Worm (Caenorhabditis elegans): ENCODE results near the gene subs-4.

ce11 chrIII:11366467-11366866, 15.6 kb upstream of the subs-4 start, which contains the start of gene T28D6.3:
- no peak for TF ChIP-seq ama-1 (optimal IDR thresholded peaks at IDR 0.05)
- TF ChIP-seq unc-86 (tag; optimal IDR thresholded peaks at IDR 0.05), result no peak
- no peak for TF ChIP-seq ets-4 (tag; optimal IDR thresholded peaks at IDR 0.05)
- TF ChIP-seq ahr-1 (tag; optimal IDR thresholded peaks at IDR 0.05), result no peak
- TF ChIP-seq fkh-10 (GFP tag; optimal IDR thresholded peaks at IDR 0.05), result no peak
- no peak for TF ChIP-seq npax-4 (tag; optimal IDR thresholded peaks at IDR 0.05)
- no peak for TF ChIP-seq eyg-1 (tag; optimal IDR thresholded peaks at IDR 0.05)
- TF ChIP-seq ceh-19 (GFP tag; optimal IDR thresholded peaks at IDR 0.05), result no peak
- no peak for TF ChIP-seq pat-9 (tag; optimal IDR thresholded peaks at IDR 0.05)
- TF ChIP-seq unc-55 (GFP tag; optimal IDR thresholded peaks at IDR 0.05), result no peak
- TF ChIP-seq rnt-1 (tag; optimal IDR thresholded peaks at IDR 0.05), result no peak
- TF ChIP-seq ceh-6 (GFP tag; optimal IDR thresholded peaks at IDR 0.05), result no peak
- TF ChIP-seq nhr-232 (tag; optimal IDR thresholded peaks at IDR 0.05), result no peak
